Fruit fly (Drosophila melanogaster): ENCODE results near the gene GILT1.

dm6 chr3R:13415186-13415585 is 13.5 kb upstream of the GILT1 start, which contains the start of gene yellow-e:
- TF ChIP-seq CG8478 (optimal IDR thresholded peaks at IDR 0.05) = no peak
- TF ChIP-seq psq (optimal IDR thresholded peaks at IDR 0.05) = no peak
- TF ChIP-seq pan (optimal IDR thresholded peaks at IDR 0.05) = no peak

Measured in whole organism.